Fruit fly (Drosophila melanogaster) whole organism, embryonic: ENCODE measurements around the gene CG42591.

Experiments used
- Bdp1 ChIP-seq: fragments of 200-800 bp; sonication (Bioruptor generic); optimal IDR thresholded peaks from 3 replicates; lab custom pipeline; 2016; ENCODE audit warnings: missing biosample characterization, missing genetic modification characterization
- BtbVII ChIP-seq: fragments of 200-800 bp; sonication (Bioruptor generic); optimal IDR thresholded peaks from 3 replicates; lab custom pipeline; 2017; ENCODE audit warnings: missing biosample characterization, mild to moderate bottlenecking, missing genetic modification characterization
- CG10274 ChIP-seq: fragments of 200-800 bp; sonication (Bioruptor generic); optimal IDR thresholded peaks from 3 replicates; lab custom pipeline; 2017; ENCODE audit warnings: missing biosample characterization, mild to moderate bottlenecking, missing genetic modification characterization
- CG14014 ChIP-seq: fragments of 200-800 bp; sonication (Bioruptor generic); IDR thresholded peaks from 2 replicates; pipeline ENCODE4 v1.3.6; 2022; ENCODE audit warnings: missing biosample characterization, missing genetic modification characterization
- CG16813 ChIP-seq: fragments of 200-800 bp; sonication (Bioruptor generic); IDR thresholded peaks from 3 replicates; pipeline ENCODE4 v1.3.6; 2022; ENCODE audit warnings: missing biosample characterization, missing genetic modification characterization; ENCODE audit not compliant: partially characterized antibody
- CG1832 ChIP-seq: fragments of 200-800 bp; sonication (Bioruptor generic); optimal IDR thresholded peaks from 2 replicates; lab custom pipeline; 2017; ENCODE audit warnings: missing biosample characterization, mild to moderate bottlenecking, missing genetic modification characterization, inconsistent platforms
- CG4282 ChIP-seq: fragments of 200-800 bp; sonication (Bioruptor generic); optimal IDR thresholded peaks from 2 replicates; lab custom pipeline; 2016; ENCODE audit warnings: missing biosample characterization, missing genetic modification characterization
- CG4730 ChIP-seq: fragments of 200-800 bp; sonication (Bioruptor generic); IDR thresholded peaks from 2 replicates; pipeline ENCODE4 v1.3.6; 2022; ENCODE audit warnings: missing biosample characterization, missing genetic modification characterization
- CG4820 ChIP-seq: fragments of 200-800 bp; sonication (Bioruptor generic); optimal IDR thresholded peaks from 3 replicates; lab custom pipeline; 2016; ENCODE audit warnings: missing biosample characterization, missing genetic modification characterization
- CG6683 ChIP-seq: fragments of 200-800 bp; sonication (Bioruptor generic); optimal IDR thresholded peaks from 2 replicates; lab custom pipeline; 2017; ENCODE audit warnings: missing biosample characterization, mild to moderate bottlenecking, missing genetic modification characterization, missing genetic modification reagents
- CG7271 ChIP-seq: fragments of 200-800 bp; sonication (Bioruptor generic); optimal IDR thresholded peaks from 2 replicates; lab custom pipeline; 2018; ENCODE audit warnings: missing biosample characterization, mild to moderate bottlenecking, missing genetic modification characterization, moderate library complexity
- CG8924 ChIP-seq: fragments of 200-800 bp; optimal IDR thresholded peaks from 3 replicates; lab custom pipeline; 2019; ENCODE audit warnings: missing biosample characterization, mild to moderate bottlenecking, missing genetic modification characterization, moderate library complexity
- CG9727 ChIP-seq: fragments of 200-800 bp; sonication (Bioruptor generic); optimal IDR thresholded peaks from 3 replicates; lab custom pipeline; 2017; ENCODE audit warnings: missing biosample characterization, mild to moderate bottlenecking, missing genetic modification characterization
- CkIIα-i1 ChIP-seq: fragments of 200-800 bp; sonication (Bioruptor generic); IDR thresholded peaks from 2 replicates; pipeline ENCODE4 v1.3.6; 2022; ENCODE audit warnings: missing biosample characterization, missing genetic modification characterization
- D19B ChIP-seq: fragments of 200-800 bp; sonication (Bioruptor generic); optimal IDR thresholded peaks from 2 replicates; lab custom pipeline; 2017; ENCODE audit warnings: missing biosample characterization, mild to moderate bottlenecking, missing genetic modification characterization
- Deaf1 ChIP-seq: fragments of 200-800 bp; optimal IDR thresholded peaks from 3 replicates; lab custom pipeline; 2019; ENCODE audit warnings: missing biosample characterization, mild to moderate bottlenecking, missing genetic modification characterization, moderate library complexity
- Fer1 ChIP-seq: fragments of 200-800 bp; sonication (Bioruptor generic); optimal IDR thresholded peaks from 2 replicates; lab custom pipeline; 2017; ENCODE audit warnings: missing biosample characterization, mild to moderate bottlenecking, missing genetic modification characterization
- H15 ChIP-seq: fragments of 200-800 bp; sonication (Bioruptor generic); IDR thresholded peaks from 3 replicates; pipeline ENCODE4 v1.3.6; 2022; ENCODE audit warnings: missing biosample characterization, missing genetic modification characterization
- HLH3B ChIP-seq: fragments of 200-800 bp; sonication (Bioruptor generic); IDR thresholded peaks from 2 replicates; pipeline ENCODE4 v1.3.6; 2022; ENCODE audit warnings: missing biosample characterization, missing genetic modification characterization
- HmgZ ChIP-seq: fragments of 200-800 bp; sonication (Bioruptor generic); optimal IDR thresholded peaks from 2 replicates; lab custom pipeline; 2018; ENCODE audit warnings: missing biosample characterization, mild to moderate bottlenecking, missing genetic modification characterization
- Jarid2 ChIP-seq: fragments of 200-800 bp; sonication (Bioruptor generic); optimal IDR thresholded peaks from 3 replicates; lab custom pipeline; 2017; ENCODE audit warnings: mild to moderate bottlenecking, missing biosample characterization, missing genetic modification reagents, missing genetic modification characterization
- Lpt ChIP-seq: fragments of >200 bp; optimal IDR thresholded peaks from 2 replicates; lab custom pipeline; 2018; ENCODE audit warnings: missing biosample characterization, missing genetic modification characterization
- Rfx ChIP-seq: fragments of 200-800 bp; sonication (Bioruptor generic); IDR thresholded peaks from 2 replicates; pipeline ENCODE4 v1.3.6; 2022; ENCODE audit warnings: missing biosample characterization, missing genetic modification characterization
- Scr ChIP-seq: fragments of 200-800 bp; sonication (Bioruptor generic); IDR thresholded peaks from 2 replicates; pipeline ENCODE4 v1.3.6; 2022; ENCODE audit warnings: missing biosample characterization, missing genetic modification characterization; ENCODE audit not compliant: partially characterized antibody
- Sry-δ ChIP-seq: fragments of 200-800 bp; sonication (Bioruptor generic); optimal IDR thresholded peaks from 2 replicates; lab custom pipeline; 2016; ENCODE audit warnings: missing biosample characterization, missing genetic modification characterization
- ash1 ChIP-seq: fragments of 200-800 bp; sonication (Bioruptor generic); optimal IDR thresholded peaks from 2 replicates; lab custom pipeline; 2018; ENCODE audit warnings: missing biosample characterization, mild to moderate bottlenecking, missing genetic modification characterization
- cg ChIP-seq: fragments of 200-800 bp; sonication (Bioruptor generic); optimal IDR thresholded peaks from 3 replicates; lab custom pipeline; 2019; ENCODE audit warnings: missing biosample characterization, mild to moderate bottlenecking, missing genetic modification characterization, moderate library complexity
- crol ChIP-seq: fragments of 200-800 bp; sonication (Bioruptor generic); IDR thresholded peaks from 2 replicates; pipeline ENCODE4 v1.3.6; 2022; ENCODE audit warnings: missing biosample characterization, missing genetic modification characterization
- disco-r ChIP-seq: fragments of 200-800 bp; sonication (Bioruptor generic); optimal IDR thresholded peaks from 2 replicates; lab custom pipeline; 2016; ENCODE audit warnings: missing biosample characterization, missing genetic modification characterization
- dpn ChIP-seq, 2 experiments: fragments of 200-800 bp; sonication (Bioruptor generic); optimal IDR thresholded peaks; 3 replicates each; lab custom pipeline; 2016; ENCODE audit warnings: missing biosample characterization in 2 of 2, missing genetic modification characterization in 2 of 2
- fru ChIP-seq: fragments of >200 bp; optimal IDR thresholded peaks from 2 replicates; lab custom pipeline; 2017
- gt ChIP-seq: fragments of 200-800 bp; sonication (Bioruptor generic); IDR thresholded peaks from 2 replicates; pipeline ENCODE4 v1.3.6; 2022; ENCODE audit warnings: missing biosample characterization, missing genetic modification characterization
- h ChIP-seq: fragments of >200 bp; optimal IDR thresholded peaks from 2 replicates; lab custom pipeline; 2017
- hth ChIP-seq: fragments of >200 bp; optimal IDR thresholded peaks from 2 replicates; lab custom pipeline; 2017; ENCODE audit warnings: inconsistent platforms
- klu ChIP-seq: fragments of 200-800 bp; sonication (Bioruptor generic); IDR thresholded peaks from 2 replicates; pipeline ENCODE4 v1.3.6; 2022; ENCODE audit warnings: missing biosample characterization, missing genetic modification characterization
- lbe ChIP-seq: fragments of 200-800 bp; sonication (Bioruptor generic); optimal IDR thresholded peaks from 2 replicates; lab custom pipeline; 2016; ENCODE audit warnings: missing biosample characterization, mild to moderate bottlenecking, missing genetic modification characterization
- maf-S ChIP-seq: fragments of 200-800 bp; sonication (Bioruptor generic); optimal IDR thresholded peaks from 2 replicates; lab custom pipeline; 2016; ENCODE audit warnings: missing biosample characterization, missing genetic modification characterization
- nau ChIP-seq: fragments of 200-800 bp; sonication (Bioruptor generic); optimal IDR thresholded peaks from 3 replicates; lab custom pipeline; 2017; ENCODE audit warnings: missing biosample characterization, mild to moderate bottlenecking, missing genetic modification characterization, missing genetic modification reagents
- oc ChIP-seq: fragments of 200-800 bp; sonication (Bioruptor generic); optimal IDR thresholded peaks from 2 replicates; lab custom pipeline; 2018; ENCODE audit warnings: missing biosample characterization, mild to moderate bottlenecking, missing genetic modification characterization, moderate library complexity
- org-1 ChIP-seq: fragments of 200-800 bp; sonication (Bioruptor generic); optimal IDR thresholded peaks from 2 replicates; lab custom pipeline; 2017; ENCODE audit warnings: missing biosample characterization, missing genetic modification characterization
- peb ChIP-seq: fragments of 200-800 bp; sonication (Bioruptor generic); IDR thresholded peaks from 2 replicates; pipeline ENCODE4 v1.3.6; 2022; ENCODE audit warnings: missing biosample characterization, missing genetic modification characterization
- ro ChIP-seq: fragments of 200-800 bp; sonication (Bioruptor generic); IDR thresholded peaks from 2 replicates; pipeline ENCODE4 v1.3.6; 2022; ENCODE audit warnings: missing biosample characterization, missing genetic modification characterization
- run ChIP-seq: fragments of 200-800 bp; sonication (Bioruptor generic); optimal IDR thresholded peaks from 3 replicates; lab custom pipeline; 2018; ENCODE audit warnings: missing biosample characterization, mild to moderate bottlenecking, missing genetic modification characterization
- sens-2 ChIP-seq: fragments of 200-800 bp; sonication (Bioruptor generic); IDR thresholded peaks from 2 replicates; pipeline ENCODE4 v1.3.6; 2022; ENCODE audit warnings: missing biosample characterization, missing genetic modification characterization
- seq ChIP-seq: fragments of 200-800 bp; sonication (Bioruptor generic); IDR thresholded peaks from 2 replicates; pipeline ENCODE4 v1.3.6; 2022; ENCODE audit warnings: missing biosample characterization, missing genetic modification characterization
- sima ChIP-seq: fragments of 200-800 bp; sonication (Bioruptor generic); optimal IDR thresholded peaks from 2 replicates; lab custom pipeline; 2016; ENCODE audit warnings: missing biosample characterization, missing genetic modification characterization
- sna ChIP-seq: fragments of 200-800 bp; sonication (Bioruptor generic); IDR thresholded peaks from 2 replicates; pipeline ENCODE4 v1.3.6; 2022; ENCODE audit warnings: missing biosample characterization, missing genetic modification characterization; ENCODE audit not compliant: partially characterized antibody
- stc ChIP-seq: fragments of 200-800 bp; sonication (Bioruptor generic); IDR thresholded peaks from 2 replicates; pipeline ENCODE4 v1.3.6; 2022; ENCODE audit warnings: missing biosample characterization, missing genetic modification characterization
- ttk ChIP-seq: fragments of 200-800 bp; sonication (Bioruptor generic); IDR thresholded peaks from 2 replicates; pipeline ENCODE4 v2.1.2; 2022; ENCODE audit warnings: missing biosample characterization, missing genetic modification characterization
- tup ChIP-seq: fragments of 200-800 bp; sonication (Bioruptor generic); optimal IDR thresholded peaks from 2 replicates; lab custom pipeline; 2016; ENCODE audit warnings: missing biosample characterization, mild to moderate bottlenecking, missing genetic modification characterization, moderate library complexity
- twi ChIP-seq: fragments of 200-800 bp; optimal IDR thresholded peaks from 2 replicates; lab custom pipeline; 2019; ENCODE audit warnings: missing biosample characterization, mild to moderate bottlenecking, missing genetic modification characterization, moderate library complexity

The CG42591 gene

DNA sequence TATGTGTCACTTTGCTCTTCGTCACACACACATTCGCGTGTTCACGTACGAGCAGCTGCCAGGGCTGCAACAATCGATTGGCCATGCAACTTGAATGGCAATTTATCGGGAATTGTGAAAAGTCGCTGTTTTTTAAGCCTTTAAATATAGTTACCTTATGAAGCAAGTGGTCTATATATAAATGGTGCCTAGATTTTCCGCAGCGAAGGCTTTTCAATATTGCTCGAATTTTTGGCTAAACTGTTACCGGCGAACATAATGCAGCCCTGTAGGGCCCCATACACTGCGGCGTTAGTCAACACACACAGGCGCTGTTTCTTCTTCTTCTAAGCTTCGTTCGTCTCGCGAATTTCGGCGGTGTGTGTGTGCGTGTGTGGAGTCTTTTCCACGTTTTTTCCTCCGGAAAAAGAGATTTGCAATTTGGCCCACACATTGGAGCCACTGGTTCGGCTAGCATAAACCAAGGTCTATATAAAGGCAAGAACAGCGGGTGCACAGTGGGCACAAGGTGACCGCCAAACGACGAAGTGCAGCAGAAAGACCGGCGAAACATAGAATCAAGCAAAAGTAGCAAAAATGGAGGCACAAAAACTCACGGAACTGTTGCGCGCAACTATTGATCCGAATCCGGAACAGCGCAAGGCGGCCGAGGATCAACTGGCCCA is 46.2 kb upstream of the CG42591 start, which contains the start of the genes Arp3 and msk (continued):
- TF ChIP-seq CG14014 (peak; percentile 25; the same call in 1 of the 2 replicates), maf-S (GFP tag; lab: Kevin White, UChicago) (peak; percentile 86), ash1 (GFP tag; lab: Kevin White, UChicago) (peak; percentile 34), CG6683 (peak; percentile 49), ttk (GFP tag; lab: Robert Waterston, UW) (peak; percentile 45; the same call in 1 of the 2 replicates), H15 (GFP tag; lab: Robert Waterston, UW) (peak; percentile 74; the same call in 2 of the 3 replicates), BtbVII (GFP tag; lab: Kevin White, UChicago) (peak; percentile 50), twi (tag; lab: Kevin White, UChicago) (peak; percentile 58), Bdp1 (GFP tag; lab: Kevin White, UChicago) (peak; percentile 79), sna (GFP tag; lab: Robert Waterston, UW) (0 out of 2 replicates have a peak, but pooled peaks have one; percentile 29), CG1832 (GFP tag; lab: Kevin White, UChicago) (no peak), CG16813 (GFP tag; lab: Robert Waterston, UW) (peak; percentile 44), Sry-δ (GFP tag; lab: Kevin White, UChicago) (peak; percentile 81), h (lab: Kevin White, UChicago) (no peak), Deaf1 (tag; lab: Kevin White, UChicago) (peak; percentile 83), crol (GFP tag; lab: Robert Waterston, UW) (no peak), klu (GFP tag; lab: Robert Waterston, UW) (peak; percentile 43; the same call in 1 of the 2 replicates), Lpt (no peak), dpn (GFP tag; optimal IDR thresholded peaks at IDR 0.05; lab: Kevin White, UChicago) (peak; percentile 85 to 92), CkIIα-i1 (GFP tag; lab: Robert Waterston, UW) (no peak), tup (GFP tag; lab: Kevin White, UChicago) (peak; percentile 78), peb (GFP tag; lab: Robert Waterston, UW) (no peak), HLH3B (GFP tag; lab: Robert Waterston, UW) (peak; percentile 68), Scr (GFP tag; lab: Robert Waterston, UW) (peak; percentile 49), CG10274 (GFP tag; lab: Kevin White, UChicago) (peak; percentile 32), hth (no peak), oc (no peak), org-1 (GFP tag; lab: Kevin White, UChicago) (peak; percentile 71), Rfx (GFP tag; lab: Robert Waterston, UW) (peak; percentile 86), disco-r (peak; percentile 89), CG4282 (GFP tag; lab: Kevin White, UChicago) (peak; percentile 77), run (no peak), CG4820 (GFP tag; lab: Kevin White, UChicago) (peak; percentile 84), CG8924 (tag; lab: Kevin White, UChicago) (no peak), nau (GFP tag; lab: Kevin White, UChicago) (no peak), CG7271 (tag; lab: Kevin White, UChicago) (no peak), lbe (GFP tag; lab: Kevin White, UChicago) (peak; percentile 38), fru (lab: Kevin White, UChicago) (no peak), ro (GFP tag; lab: Robert Waterston, UW) (peak; percentile 28; the same call in 1 of the 2 replicates), D19B (peak; percentile 29), CG9727 (peak; percentile 79), CG4730 (GFP tag; lab: Robert Waterston, UW) (0 out of 2 replicates have a peak, but pooled peaks have one; percentile 37), seq (GFP tag; lab: Robert Waterston, UW) (no peak), cg (GFP tag; lab: Kevin White, UChicago) (peak; percentile 88), Fer1 (GFP tag; lab: Kevin White, UChicago) (peak; percentile 84), HmgZ (peak; percentile 92), Jarid2 (no peak), gt (0 out of 2 replicates have a peak, but pooled peaks have one; percentile 11), stc (GFP tag; lab: Robert Waterston, UW) (no peak), sima (peak; percentile 41), sens-2 (GFP tag; lab: Robert Waterston, UW) (no peak)
